Fruit fly (Drosophila melanogaster): ENCODE measurements around the gene sgg.

The sgg gene

dm6 chrX:2646022-2646761 lies 12.4 kb downstream of the sgg start (continued):
- TF ChIP-seq NC2β (GFP tag; optimal IDR thresholded peaks at IDR 0.05) (peak; percentile 96), CG8290 (GFP tag; optimal IDR thresholded peaks at IDR 0.05) (peak; percentile 90), CG8290 (tag; optimal IDR thresholded peaks at IDR 0.05) (peak; percentile 89 to 99), gce (GFP tag; IDR thresholded peaks at IDR 0.05) (peak; percentile 93), CHES-1-like (GFP tag; optimal IDR thresholded peaks at IDR 0.05) (peak; percentile 97), dmrt99B (tag; optimal IDR thresholded peaks at IDR 0.05) (peak; percentile 98), HLH3B (GFP tag; IDR thresholded peaks at IDR 0.05) (peak; percentile 94), Med (GFP tag) (peak; percentile 99), hb (GFP tag; IDR thresholded peaks at IDR 0.05; ENCODE audit: partially characterized antibody) (peak; percentile 60; the same call in 1 of the 3 replicates), CG13894 (tag; optimal IDR thresholded peaks at IDR 0.05) (peak; percentile 94), sens-2 (GFP tag; IDR thresholded peaks at IDR 0.05) (peak; percentile 90), MBD-R2 (GFP tag; IDR thresholded peaks at IDR 0.05) (peak; percentile 92), CG2120 (GFP tag; optimal IDR thresholded peaks at IDR 0.05) (peak; percentile 98), CG11560 (tag; IDR thresholded peaks at IDR 0.05) (peak; percentile 85), CG18599 (GFP tag; optimal IDR thresholded peaks at IDR 0.05) (peak; percentile 98), CG12104 (GFP tag; optimal IDR thresholded peaks at IDR 0.05) (peak; percentile 94), CG16779 (GFP tag; IDR thresholded peaks at IDR 0.05) (peak; percentile 94), tin (GFP tag; optimal IDR thresholded peaks at IDR 0.05) (peak; percentile 94), Dad (GFP tag; optimal IDR thresholded peaks at IDR 0.05) (peak; percentile 96), fd64A (GFP tag; optimal IDR thresholded peaks at IDR 0.05) (peak; percentile 88), CG1602 (GFP tag; optimal IDR thresholded peaks at IDR 0.05) (peak; percentile 95), sug (tag; optimal IDR thresholded peaks at IDR 0.05) (peak; percentile 94), CG14050 (GFP tag; IDR thresholded peaks at IDR 0.05) (peak; percentile 95), Adf1 (GFP tag; IDR thresholded peaks at IDR 0.05) (peak; percentile 100), CG14965 (GFP tag; optimal IDR thresholded peaks at IDR 0.05; ENCODE audit: borderline replicate concordance) (peak; percentile 78), CG7928 (GFP tag; optimal IDR thresholded peaks at IDR 0.05) (peak; percentile 74), PHDP (tag; optimal IDR thresholded peaks at IDR 0.05) (peak; percentile 98), CG32772 (GFP tag; IDR thresholded peaks at IDR 0.05) (peak; percentile 95), Nf-YB (GFP tag; optimal IDR thresholded peaks at IDR 0.05) (peak; percentile 87), klu (GFP tag; IDR thresholded peaks at IDR 0.05) (peak; percentile 89), repo (GFP tag; optimal IDR thresholded peaks at IDR 0.05) (peak; percentile 95), CG30403 (GFP tag; optimal IDR thresholded peaks at IDR 0.05) (peak; percentile 98), CG6272 (GFP tag; IDR thresholded peaks at IDR 0.05) (peak; percentile 91), lmd (GFP tag; IDR thresholded peaks at IDR 0.05) (peak; percentile 97), gcm2 (GFP tag; optimal IDR thresholded peaks at IDR 0.05) (peak; percentile 92), CG7556 (GFP tag; optimal IDR thresholded peaks at IDR 0.05) (peak; percentile 98), Nf-YA (GFP tag; IDR thresholded peaks at IDR 0.05) (peak; percentile 85), CG34376 (GFP tag; optimal IDR thresholded peaks at IDR 0.05) (peak; percentile 93), CG5180 (GFP tag; optimal IDR thresholded peaks at IDR 0.05) (peak; percentile 90), rib (GFP tag; IDR thresholded peaks at IDR 0.05) (peak; percentile 86), MESR4 (GFP tag; optimal IDR thresholded peaks at IDR 0.05) (peak; percentile 75), HLHmδ (GFP tag; optimal IDR thresholded peaks at IDR 0.05) (peak; percentile 65), gt (GFP tag; IDR thresholded peaks at IDR 0.05) (peak; percentile 78), GATAe (GFP tag; conservative IDR thresholded peaks at IDR 0.05) (peak; percentile 82), CG6654 (GFP tag; optimal IDR thresholded peaks at IDR 0.05) (peak; percentile 90), D19A (tag; optimal IDR thresholded peaks at IDR 0.05) (peak; percentile 93), az2 (GFP tag; optimal IDR thresholded peaks at IDR 0.05) (peak; percentile 97), CG1603 (tag; optimal IDR thresholded peaks at IDR 0.05) (peak; percentile 98), sob (GFP tag; IDR thresholded peaks at IDR 0.05) (peak; percentile 97), bigmax (GFP tag; optimal IDR thresholded peaks at IDR 0.05) (peak; percentile 62)

Data from whole organism, embryonic.